Worm (Caenorhabditis elegans) whole organism, mixed stage, embryonic: ENCODE data around the gene ets-8.
A peak's percentile ranks its signal among the peaks of the same experiment; 100 is the strongest.

Experiments
- M03D4.4 ChIP-seq: sonication (generic microtip); optimal IDR thresholded peaks from 2 replicates; lab custom pipeline; 2017; ENCODE audit warnings: mild to moderate bottlenecking, missing genetic modification characterization, missing compliant biosample characterization
- drap-1 ChIP-seq: fragments of 200-800 bp; sonication (Bioruptor generic); optimal IDR thresholded peaks from 3 replicates; lab custom pipeline; 2018; ENCODE audit warnings: mild to moderate bottlenecking, missing genetic modification characterization, missing compliant biosample characterization
- elt-3 ChIP-seq: fragments of 150-350 bp; optimal IDR thresholded peaks from 2 replicates; lab custom pipeline; 2014; ENCODE audit warnings: missing biosample characterization, missing genetic modification characterization
- lin-13 ChIP-seq: fragments of 150-350 bp; optimal IDR thresholded peaks from 2 replicates; lab custom pipeline; 2014; ENCODE audit warnings: missing biosample characterization, missing genetic modification characterization
- mep-1 ChIP-seq: fragments of 150-350 bp; optimal IDR thresholded peaks from 2 replicates; lab custom pipeline; 2017; ENCODE audit warnings: missing biosample characterization, missing genetic modification reagents, missing genetic modification characterization, inconsistent platforms
- mls-2 ChIP-seq: sonication (generic microtip); optimal IDR thresholded peaks from 2 replicates; lab custom pipeline; 2016; ENCODE audit warnings: mild to moderate bottlenecking, missing genetic modification characterization, moderate library complexity, missing compliant biosample characterization
- nhr-237 ChIP-seq: fragments of 150-350 bp; optimal IDR thresholded peaks from 2 replicates; lab custom pipeline; 2014; ENCODE audit warnings: missing biosample characterization, missing genetic modification characterization
- nhr-28 ChIP-seq: fragments of 150-350 bp; optimal IDR thresholded peaks from 2 replicates; lab custom pipeline; 2014; ENCODE audit warnings: missing biosample characterization, missing genetic modification characterization
- snpc-4 ChIP-seq: fragments of 150-350 bp; optimal IDR thresholded peaks from 2 replicates; lab custom pipeline; 2014; ENCODE audit warnings: missing biosample characterization, missing genetic modification characterization
- sptf-1 ChIP-seq: sonication (generic microtip); optimal IDR thresholded peaks from 2 replicates; lab custom pipeline; 2017; ENCODE audit warnings: mild to moderate bottlenecking, missing genetic modification characterization, moderate library complexity, missing compliant biosample characterization
- unc-39 ChIP-seq: fragments of 150-350 bp; optimal IDR thresholded peaks from 2 replicates; lab custom pipeline; 2014; ENCODE audit warnings: missing biosample characterization, missing genetic modification characterization

DNA sequence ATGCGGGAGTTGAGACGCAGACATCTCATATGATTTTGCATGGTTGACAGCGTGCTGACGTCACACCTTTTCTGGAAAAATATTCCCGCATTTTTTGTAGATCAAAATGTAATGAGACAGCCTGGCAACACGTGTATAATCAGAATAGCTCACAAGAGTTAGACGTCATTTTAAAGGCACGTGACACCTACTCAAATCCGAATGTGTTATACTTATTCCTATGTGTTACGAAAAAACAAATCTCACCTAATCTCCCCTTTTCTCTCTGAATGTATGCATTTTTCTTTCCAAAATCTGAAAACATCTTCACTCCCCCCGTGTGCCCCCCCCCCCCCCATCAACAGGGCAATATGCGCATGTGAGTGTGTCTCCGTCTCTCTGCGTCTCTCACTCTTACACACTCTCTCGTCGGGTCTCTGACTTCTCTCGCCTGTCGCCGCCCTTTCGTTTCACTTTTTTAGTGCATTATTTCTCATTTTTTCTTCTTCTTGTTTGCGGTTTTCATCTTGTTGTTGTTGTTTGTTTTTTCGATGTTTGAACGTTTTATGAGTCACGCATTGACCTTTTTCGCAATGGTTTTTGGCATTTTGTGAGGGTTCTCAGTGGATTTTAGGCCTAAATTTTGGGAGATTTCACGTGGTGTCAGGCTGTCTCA lies 8.2 kb upstream of the ets-8 start:
- no peak for TF ChIP-seq unc-39 (tag; lab: Kevin White, UChicago)
- peak; percentile 31 for TF ChIP-seq M03D4.4 (tag; lab: Kevin White, UChicago)
- no peak for TF ChIP-seq lin-13
- TF ChIP-seq elt-3 = no peak
- TF ChIP-seq snpc-4 (tag; lab: Kevin White, UChicago) = no peak
- TF ChIP-seq mep-1 = no peak
- peak; percentile 43 for TF ChIP-seq sptf-1 (tag; lab: Kevin White, UChicago)
- TF ChIP-seq nhr-28 = no peak
- no peak for TF ChIP-seq drap-1 (GFP tag; lab: Kevin White, UChicago)
- no peak for TF ChIP-seq nhr-237 (tag; lab: Kevin White, UChicago)
- no peak for TF ChIP-seq mls-2 (tag; lab: Kevin White, UChicago)
